Worm (Caenorhabditis elegans): Measurements from ENCODE around the gene hot-8.

DNA sequence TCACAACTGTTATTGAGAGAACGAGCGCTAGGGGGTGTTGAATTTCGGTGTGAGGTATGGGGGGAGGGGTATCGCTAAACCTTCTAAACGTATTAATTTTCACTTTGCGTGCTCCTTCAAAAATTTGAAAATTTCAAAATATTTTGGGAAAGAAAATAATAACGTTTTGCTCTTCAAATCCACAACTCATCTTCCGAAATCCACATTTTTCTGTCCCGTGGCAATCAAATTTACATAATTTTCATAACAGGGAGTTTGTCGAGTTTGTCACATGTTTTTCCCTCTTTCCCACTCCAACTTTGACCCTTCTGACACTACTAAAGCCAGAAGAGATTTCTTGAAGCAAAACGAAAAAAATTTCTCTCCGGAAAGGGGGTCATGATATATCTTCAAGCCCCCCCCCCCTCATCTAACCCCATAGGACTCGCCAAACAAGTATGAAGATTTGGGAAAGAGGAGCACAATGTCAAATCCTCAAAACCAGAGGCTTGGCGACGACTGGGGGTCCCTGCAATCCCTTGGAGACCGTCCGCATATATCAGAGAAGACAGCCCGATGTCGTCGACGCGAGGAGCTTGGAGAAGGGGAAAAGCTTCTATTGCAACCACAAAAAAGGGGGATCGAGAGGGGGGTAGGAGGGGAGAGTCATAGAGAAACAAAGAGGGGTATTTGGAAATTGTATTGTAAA, 1.3 kb downstream of the hot-8 start:
- TF ChIP-seq tra-4 (tag; optimal IDR thresholded peaks at IDR 0.05) (no peak), ceh-13 (GFP tag; optimal IDR thresholded peaks at IDR 0.05) (no peak), F13C5.2 (tag; optimal IDR thresholded peaks at IDR 0.05) (no peak), flt-1 (GFP tag; IDR thresholded peaks at IDR 0.05) (no peak), ets-7 (tag; optimal IDR thresholded peaks at IDR 0.05) (no peak)
